Fruit fly (Drosophila melanogaster) whole organism, prepupa: ENCODE measurements around the gene Agpat2.

Source experiments
- CG31627 ChIP-seq: fragments of 200-800 bp; sonication (Bioruptor generic); optimal IDR thresholded peaks from 3 replicates; lab custom pipeline; 2016; ENCODE audit warnings: missing biosample characterization, missing genetic modification characterization
- CG6276 ChIP-seq: fragments of 200-800 bp; sonication (Bioruptor generic); optimal IDR thresholded peaks from 2 replicates; lab custom pipeline; 2017; ENCODE audit warnings: missing biosample characterization, mild to moderate bottlenecking, missing genetic modification characterization
- Eip78C ChIP-seq: fragments of 200-800 bp; sonication (Bioruptor generic); peaks from one replicate; lab custom pipeline; 2016; ENCODE audit warnings: missing biosample characterization, missing genetic modification characterization
- Eip93F ChIP-seq: fragments of 200-800 bp; sonication (Bioruptor generic); optimal IDR thresholded peaks from 2 replicates; lab custom pipeline; 2016; ENCODE audit warnings: missing biosample characterization, mild to moderate bottlenecking, missing genetic modification characterization
- Ets96B ChIP-seq: fragments of 200-800 bp; optimal IDR thresholded peaks from 2 replicates; lab custom pipeline; 2019; ENCODE audit warnings: missing biosample characterization, mild to moderate bottlenecking, missing genetic modification characterization, moderate library complexity
- Hr39 ChIP-seq: fragments of 200-800 bp; sonication (Bioruptor generic); optimal IDR thresholded peaks from 2 replicates; lab custom pipeline; 2016; ENCODE audit warnings: missing biosample characterization, missing genetic modification characterization
- Hr4 ChIP-seq: fragments of 200-800 bp; sonication (Bioruptor generic); optimal IDR thresholded peaks from 3 replicates; lab custom pipeline; 2016; ENCODE audit warnings: missing biosample characterization, missing genetic modification characterization
- Smox ChIP-seq: fragments of 200-800 bp; sonication (Bioruptor generic); optimal IDR thresholded peaks from 3 replicates; lab custom pipeline; 2016; ENCODE audit warnings: missing biosample characterization, missing genetic modification characterization
- Sox102F ChIP-seq: fragments of 200-800 bp; sonication (Bioruptor generic); optimal IDR thresholded peaks from 2 replicates; lab custom pipeline; 2016; ENCODE audit warnings: missing biosample characterization, mild to moderate bottlenecking, missing genetic modification characterization
- Sox14 ChIP-seq: fragments of 200-800 bp; sonication (Bioruptor generic); optimal IDR thresholded peaks from 3 replicates; lab custom pipeline; 2016; ENCODE audit warnings: missing biosample characterization, missing genetic modification characterization
- dac ChIP-seq: fragments of 200-800 bp; sonication (Bioruptor generic); optimal IDR thresholded peaks from 2 replicates; lab custom pipeline; 2017; ENCODE audit warnings: missing biosample characterization, mild to moderate bottlenecking, missing genetic modification characterization
- fd59A ChIP-seq: fragments of 200-800 bp; sonication (Bioruptor generic); optimal IDR thresholded peaks from 2 replicates; lab custom pipeline; 2017; ENCODE audit warnings: missing biosample characterization, mild to moderate bottlenecking, missing genetic modification characterization, missing genetic modification reagents
- fkh ChIP-seq: fragments of 200-800 bp; sonication (Bioruptor generic); optimal IDR thresholded peaks from 3 replicates; lab custom pipeline; 2017; ENCODE audit warnings: missing biosample characterization, mild to moderate bottlenecking, missing genetic modification characterization, moderate library complexity
- vri ChIP-seq: fragments of 200-800 bp; sonication (Bioruptor generic); optimal IDR thresholded peaks from 3 replicates; lab custom pipeline; 2016; ENCODE audit warnings: missing biosample characterization, mild to moderate bottlenecking, missing genetic modification characterization

DNA sequence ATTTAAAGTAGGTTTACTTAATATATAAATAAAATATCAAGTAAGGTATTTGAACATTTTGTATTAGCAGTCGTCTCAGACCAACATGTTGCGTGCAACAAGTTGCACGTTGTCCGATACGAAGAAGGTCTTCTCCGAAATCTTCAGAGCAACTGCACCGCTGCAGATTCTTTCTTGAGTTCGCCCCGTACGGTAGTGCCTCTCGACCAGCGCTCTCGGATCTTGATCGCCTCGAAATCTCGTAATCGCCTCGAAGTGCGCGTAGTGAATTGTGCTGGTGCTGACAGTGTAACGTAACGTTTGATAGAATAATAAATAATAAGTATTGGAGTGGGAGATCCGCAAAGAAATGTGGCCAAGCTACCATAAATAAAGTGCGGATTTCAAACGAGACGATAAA lies 2.8 kb upstream of the Agpat2 start, which contains the start of gene dachs:
- TF ChIP-seq CG6276 (GFP tag; lab: Kevin White, UChicago) (no peak), Eip78C (peak; percentile 50), vri (GFP tag; lab: Kevin White, UChicago) (no peak), Sox14 (GFP tag; lab: Kevin White, UChicago) (no peak), Ets96B (tag; lab: Kevin White, UChicago) (no peak), Hr39 (GFP tag; lab: Kevin White, UChicago) (no peak), fd59A (GFP tag; lab: Kevin White, UChicago) (no peak), CG31627 (GFP tag; lab: Kevin White, UChicago) (no peak), Hr4 (GFP tag; lab: Kevin White, UChicago) (no peak), Eip93F (GFP tag; lab: Kevin White, UChicago) (no peak), Sox102F (GFP tag; lab: Kevin White, UChicago) (no peak), Smox (GFP tag; lab: Kevin White, UChicago) (no peak), dac (GFP tag; lab: Kevin White, UChicago) (no peak), fkh (GFP tag; lab: Kevin White, UChicago) (no peak)
